Worm (Caenorhabditis elegans): Measurements from ENCODE around the gene cku-70.

The cku-70 gene

ce11 chrIII:11197327-11197726 is 42.7 kb downstream of the cku-70 start:
- no peak for TF ChIP-seq ama-1 (optimal IDR thresholded peaks at IDR 0.05)
- no peak for TF ChIP-seq nhr-76 (tag; optimal IDR thresholded peaks at IDR 0.05)
- TF ChIP-seq hlh-30 (tag; optimal IDR thresholded peaks at IDR 0.05; ENCODE audit: insufficient read depth), result peak; percentile 35
- TF ChIP-seq php-3 (GFP tag; IDR thresholded peaks at IDR 0.05), result peak; percentile 54; the same call in 1 of the 2 replicates
- no peak for TF ChIP-seq lsy-2 (tag; optimal IDR thresholded peaks at IDR 0.05)
- TF ChIP-seq daf-8 (GFP tag; IDR thresholded peaks at IDR 0.05), result no peak
- no peak for TF ChIP-seq daf-19 (GFP tag; conservative IDR thresholded peaks at IDR 0.05)
- no peak for TF ChIP-seq unc-62 (GFP tag; optimal IDR thresholded peaks at IDR 0.05 in 1 of 2)
- no peak for TF ChIP-seq unc-62 (tag; optimal IDR thresholded peaks at IDR 0.05)
- 0 out of 2 replicates have a peak, but pooled peaks have one; percentile 13 for TF ChIP-seq vab-7 (GFP tag; IDR thresholded peaks at IDR 0.05)
- no peak for TF ChIP-seq ceh-62 (tag; optimal IDR thresholded peaks at IDR 0.05)
- TF ChIP-seq duxl-1 (tag; optimal IDR thresholded peaks at IDR 0.05; ENCODE audit: poor library complexity), result no peak
- no peak for TF ChIP-seq zfp-3 (GFP tag; conservative IDR thresholded peaks at IDR 0.05)
- peak; percentile 87 for TF ChIP-seq pqm-1 (tag; optimal IDR thresholded peaks at IDR 0.05)
- peak; percentile 51; the same call in 1 of the 2 replicates for TF ChIP-seq lin-1 (GFP tag; IDR thresholded peaks at IDR 0.05)
- TF ChIP-seq mdt-29 (GFP tag; IDR thresholded peaks at IDR 0.05), result no peak
- no peak for TF ChIP-seq nhr-237 (tag; optimal IDR thresholded peaks at IDR 0.05)
- no peak for TF ChIP-seq Y75B8A.6 (GFP tag; IDR thresholded peaks at IDR 0.05)
- no peak for TF ChIP-seq nhr-6 (tag; optimal IDR thresholded peaks at IDR 0.05)
- TF ChIP-seq daf-12 (tag; optimal IDR thresholded peaks at IDR 0.05), result no peak
- no peak for TF ChIP-seq nhr-11 (tag; optimal IDR thresholded peaks at IDR 0.05)
- TF ChIP-seq T26A8.4 (GFP tag; IDR thresholded peaks at IDR 0.05), result 0 out of 2 replicates have a peak, but pooled peaks have one; percentile 49
- TF ChIP-seq mxl-3 (GFP tag; optimal IDR thresholded peaks at IDR 0.05), result peak; percentile 53
- TF ChIP-seq hlh-11 (tag; optimal IDR thresholded peaks at IDR 0.05), result peak; percentile 84
- no peak for TF ChIP-seq lir-3 (tag; optimal IDR thresholded peaks at IDR 0.05)
- no peak for TF ChIP-seq ceh-44 (GFP tag; IDR thresholded peaks at IDR 0.05)
- no peak for TF ChIP-seq F26F4.8 (GFP tag; conservative IDR thresholded peaks at IDR 0.05)
- no peak for TF ChIP-seq unc-39 (tag; optimal IDR thresholded peaks at IDR 0.05)
- TF ChIP-seq aha-1 (tag), result peak; percentile 71
- no peak for TF ChIP-seq ZK337.2 (GFP tag; IDR thresholded peaks at IDR 0.05)
- no peak for TF ChIP-seq set-16 (GFP tag; IDR thresholded peaks at IDR 0.05)
- peak; percentile 9 for TF ChIP-seq mes-2 (tag; optimal IDR thresholded peaks at IDR 0.05; ENCODE audit: poor library complexity, severe bottlenecking)
- no peak for TF ChIP-seq nhr-102 (tag; optimal IDR thresholded peaks at IDR 0.05)
- TF ChIP-seq mep-1 (tag; optimal IDR thresholded peaks at IDR 0.05), result no peak
- no peak for TF ChIP-seq attf-4 (tag; optimal IDR thresholded peaks at IDR 0.05)
- peak; percentile 26; the same call in 1 of the 2 replicates for TF ChIP-seq hmg-1.1 (GFP tag; IDR thresholded peaks at IDR 0.05)
- TF ChIP-seq tra-1 (GFP tag; IDR thresholded peaks at IDR 0.05), result peak; percentile 69
- no peak for TF ChIP-seq lin-38 (GFP tag; IDR thresholded peaks at IDR 0.05)
- peak; percentile 48 for TF ChIP-seq nhr-28 (tag; optimal IDR thresholded peaks at IDR 0.05)
- TF ChIP-seq dve-1 (tag; optimal IDR thresholded peaks at IDR 0.05; ENCODE audit: insufficient read depth), result peak; percentile 53
- TF ChIP-seq daf-16 (GFP tag; optimal IDR thresholded peaks at IDR 0.05), result no peak
- peak; percentile 86 for TF ChIP-seq daf-16 (tag; optimal IDR thresholded peaks at IDR 0.05)
- no peak for TF ChIP-seq lin-15B (tag; optimal IDR thresholded peaks at IDR 0.05)
- no peak for TF ChIP-seq F10B5.3 (tag; optimal IDR thresholded peaks at IDR 0.05)
- TF ChIP-seq dmd-6 (GFP tag; IDR thresholded peaks at IDR 0.05), result peak; percentile 65
- no peak for TF ChIP-seq madf-5 (GFP tag; IDR thresholded peaks at IDR 0.05)
- no peak for TF ChIP-seq cey-2 (tag; optimal IDR thresholded peaks at IDR 0.05; ENCODE audit: borderline replicate concordance, insufficient read depth)
- no peak for TF ChIP-seq ztf-7 (tag; optimal IDR thresholded peaks at IDR 0.05)
- peak in 1 of 2 experiments; percentile 44 for TF ChIP-seq mdl-1 (tag; optimal IDR thresholded peaks at IDR 0.05)
- no peak for TF ChIP-seq fos-1 (tag; optimal IDR thresholded peaks at IDR 0.05)
